Worm (Caenorhabditis elegans) whole organism, midembryonic: ENCODE measurements around the gene srg-45.

Experiments used
- T22C8.4 ChIP-seq: fragments of 200-800 bp; sonication (Bioruptor generic); IDR thresholded peaks from 2 replicates; pipeline ENCODE4 v1.3.6; 2022; ENCODE audit warnings: missing genetic modification characterization, missing compliant biosample characterization
- cog-1 ChIP-seq: sonication (generic microtip); optimal IDR thresholded peaks from 2 replicates; lab custom pipeline; 2016; ENCODE audit warnings: missing genetic modification characterization, missing compliant biosample characterization
- flt-1 ChIP-seq: fragments of 200-800 bp; sonication (Bioruptor generic); IDR thresholded peaks from 2 replicates; pipeline ENCODE4 v1.3.6; 2022; ENCODE audit warnings: missing genetic modification characterization, missing compliant biosample characterization
- klf-2 ChIP-seq: fragments of 200-800 bp; sonication (Bioruptor generic); conservative IDR thresholded peaks from 2 replicates; pipeline ENCODE4 v1.3.6; 2022; ENCODE audit warnings: missing genetic modification reagents, missing genetic modification characterization, missing compliant biosample characterization
- med-1 ChIP-seq: sonication (generic microtip); optimal IDR thresholded peaks from 2 replicates; lab custom pipeline; 2017; ENCODE audit warnings: missing genetic modification characterization, mild to moderate bottlenecking, missing compliant biosample characterization, antibody characterized with exemption, missing genetic modification reagents; ENCODE audit not compliant: insufficient read depth
- ref-1 ChIP-seq: fragments of 200-800 bp; sonication (Bioruptor generic); conservative IDR thresholded peaks from 2 replicates; pipeline ENCODE4 v1.3.6; 2022; ENCODE audit warnings: missing genetic modification reagents, missing genetic modification characterization, missing compliant biosample characterization
- tab-1 ChIP-seq: fragments of 200-800 bp; sonication (Bioruptor generic); IDR thresholded peaks from 2 replicates; pipeline ENCODE4 v1.3.6; 2022; ENCODE audit warnings: missing genetic modification characterization, missing compliant biosample characterization
- ztf-23 ChIP-seq: fragments of 200-800 bp; sonication (Bioruptor generic); IDR thresholded peaks from 2 replicates; pipeline ENCODE4 v1.3.6; 2022; ENCODE audit warnings: missing genetic modification reagents, missing genetic modification characterization, missing compliant biosample characterization
- ztf-29 ChIP-seq: fragments of 200-800 bp; sonication (Bioruptor generic); IDR thresholded peaks from 2 replicates; pipeline ENCODE4 v1.3.6; 2022; ENCODE audit warnings: missing genetic modification reagents, missing genetic modification characterization, missing compliant biosample characterization

Gene srg-45

ce11 chrV:12307011-12307540 is at the start of gene srg-45:
TSS of gene srg-45 (plus strand) at chrV:12307490.
- TF ChIP-seq cog-1 (tag; lab: Kevin White, UChicago): no peak
- TF ChIP-seq ztf-23 (GFP tag; lab: Robert Waterston, UW): no peak
- no peak for TF ChIP-seq klf-2 (GFP tag; lab: Robert Waterston, UW)
- no peak for TF ChIP-seq tab-1 (GFP tag; lab: Robert Waterston, UW)
- no peak for TF ChIP-seq T22C8.4 (GFP tag; lab: Robert Waterston, UW)
- TF ChIP-seq ref-1: no peak
- TF ChIP-seq ztf-29 (GFP tag; lab: Robert Waterston, UW): no peak
- no peak for TF ChIP-seq flt-1 (GFP tag; lab: Robert Waterston, UW)
- no peak for TF ChIP-seq med-1 (GFP tag; lab: Kevin White, UChicago)

ce11 chrV:12258922-12259321 is 48.4 kb upstream of the srg-45 start, which contains the start of gene ugt-56:
TSS of gene ugt-56 (plus strand) at chrV:12258982.
- no peak for TF ChIP-seq T22C8.4 (GFP tag; lab: Robert Waterston, UW)
- no peak for TF ChIP-seq klf-2 (GFP tag; lab: Robert Waterston, UW)
- TF ChIP-seq ztf-29 (GFP tag; lab: Robert Waterston, UW): no peak
- TF ChIP-seq flt-1 (GFP tag; lab: Robert Waterston, UW): no peak
- no peak for TF ChIP-seq cog-1 (tag; lab: Kevin White, UChicago)
- TF ChIP-seq tab-1 (GFP tag; lab: Robert Waterston, UW): no peak
- no peak for TF ChIP-seq ref-1
- no peak for TF ChIP-seq ztf-23 (GFP tag; lab: Robert Waterston, UW)
- TF ChIP-seq med-1 (GFP tag; lab: Kevin White, UChicago): no peak

ce11 chrV:12261377-12261776 is 45.9 kb upstream of the srg-45 start, which contains the start of gene tbb-6:
TSS of gene tbb-6 (plus strand) at chrV:12261531.
- TF ChIP-seq cog-1 (tag; lab: Kevin White, UChicago) (no peak), klf-2 (GFP tag; lab: Robert Waterston, UW) (no peak), T22C8.4 (GFP tag; lab: Robert Waterston, UW) (no peak), ztf-23 (GFP tag; lab: Robert Waterston, UW) (no peak), tab-1 (GFP tag; lab: Robert Waterston, UW) (no peak), med-1 (GFP tag; lab: Kevin White, UChicago) (no peak), flt-1 (GFP tag; lab: Robert Waterston, UW) (no peak), ref-1 (no peak), ztf-29 (GFP tag; lab: Robert Waterston, UW) (no peak)

- TF ChIP-seq med-1 (GFP tag; lab: Kevin White, UChicago) (no peak), cog-1 (tag; lab: Kevin White, UChicago) (no peak), T22C8.4 (GFP tag; lab: Robert Waterston, UW) (no peak), ztf-29 (GFP tag; lab: Robert Waterston, UW) (no peak), ztf-23 (GFP tag; lab: Robert Waterston, UW) (no peak), klf-2 (GFP tag; lab: Robert Waterston, UW) (no peak), flt-1 (GFP tag; lab: Robert Waterston, UW) (no peak), ref-1 (no peak), tab-1 (GFP tag; lab: Robert Waterston, UW) (no peak)
These were observed 43.6 kb upstream of the srg-45 start, which contains the start of gene ssp-35 for ce11 chrV:12263723-12264122. TSS of gene ssp-35 (minus strand) at chrV:12263823.

ce11 chrV:12269272-12269767 is 38.0 kb upstream of the srg-45 start, which contains the start of gene twk-24:
TSS of gene twk-24 (minus strand) at chrV:12269322.
- TF ChIP-seq med-1 (GFP tag; lab: Kevin White, UChicago): no peak
- TF ChIP-seq flt-1 (GFP tag; lab: Robert Waterston, UW): no peak
- no peak for TF ChIP-seq klf-2 (GFP tag; lab: Robert Waterston, UW)
- no peak for TF ChIP-seq ztf-29 (GFP tag; lab: Robert Waterston, UW)
- TF ChIP-seq T22C8.4 (GFP tag; lab: Robert Waterston, UW): no peak
- TF ChIP-seq ref-1: no peak
- no peak for TF ChIP-seq tab-1 (GFP tag; lab: Robert Waterston, UW)
- TF ChIP-seq ztf-23 (GFP tag; lab: Robert Waterston, UW): no peak
- no peak for TF ChIP-seq cog-1 (tag; lab: Kevin White, UChicago)

- TF ChIP-seq klf-2 (GFP tag; lab: Robert Waterston, UW) (no peak), ztf-29 (GFP tag; lab: Robert Waterston, UW) (no peak), ref-1 (no peak), cog-1 (tag; lab: Kevin White, UChicago) (no peak), T22C8.4 (GFP tag; lab: Robert Waterston, UW) (no peak), tab-1 (GFP tag; lab: Robert Waterston, UW) (no peak), flt-1 (GFP tag; lab: Robert Waterston, UW) (no peak), ztf-23 (GFP tag; lab: Robert Waterston, UW) (no peak), med-1 (GFP tag; lab: Kevin White, UChicago) (no peak)
These were observed 35.8 kb upstream of the srg-45 start, which contains the start of the genes tsfm-1 and capg-2 for ce11 chrV:12271495-12271894. TSS of gene tsfm-1 (minus strand) at chrV:12271551. TSS of gene capg-2 (plus strand) at chrV:12271873.

ce11 chrV:12275714-12276113 is 31.6 kb upstream of the srg-45 start:
- no peak for TF ChIP-seq ztf-29 (GFP tag; lab: Robert Waterston, UW)
- TF ChIP-seq klf-2 (GFP tag; lab: Robert Waterston, UW): no peak
- TF ChIP-seq med-1 (GFP tag; lab: Kevin White, UChicago): no peak
- no peak for TF ChIP-seq T22C8.4 (GFP tag; lab: Robert Waterston, UW)
- TF ChIP-seq cog-1 (tag; lab: Kevin White, UChicago): no peak
- TF ChIP-seq flt-1 (GFP tag; lab: Robert Waterston, UW): no peak
- TF ChIP-seq ref-1: no peak
- no peak for TF ChIP-seq ztf-23 (GFP tag; lab: Robert Waterston, UW)
- TF ChIP-seq tab-1 (GFP tag; lab: Robert Waterston, UW): no peak

ce11 chrV:12276946-12277345 is 30.3 kb upstream of the srg-45 start, which contains the start of gene bnc-1:
TSS of gene bnc-1 (minus strand) at chrV:12277046.
- no peak for TF ChIP-seq T22C8.4 (GFP tag; lab: Robert Waterston, UW)
- TF ChIP-seq ztf-23 (GFP tag; lab: Robert Waterston, UW): no peak
- TF ChIP-seq med-1 (GFP tag; lab: Kevin White, UChicago): no peak
- TF ChIP-seq flt-1 (GFP tag; lab: Robert Waterston, UW): no peak
- TF ChIP-seq tab-1 (GFP tag; lab: Robert Waterston, UW): no peak
- no peak for TF ChIP-seq cog-1 (tag; lab: Kevin White, UChicago)
- TF ChIP-seq klf-2 (GFP tag; lab: Robert Waterston, UW): no peak
- no peak for TF ChIP-seq ztf-29 (GFP tag; lab: Robert Waterston, UW)
- no peak for TF ChIP-seq ref-1
